Fruit fly (Drosophila melanogaster): ENCODE measurements around the gene Prosbeta4.

Gene Prosbeta4

DNA sequence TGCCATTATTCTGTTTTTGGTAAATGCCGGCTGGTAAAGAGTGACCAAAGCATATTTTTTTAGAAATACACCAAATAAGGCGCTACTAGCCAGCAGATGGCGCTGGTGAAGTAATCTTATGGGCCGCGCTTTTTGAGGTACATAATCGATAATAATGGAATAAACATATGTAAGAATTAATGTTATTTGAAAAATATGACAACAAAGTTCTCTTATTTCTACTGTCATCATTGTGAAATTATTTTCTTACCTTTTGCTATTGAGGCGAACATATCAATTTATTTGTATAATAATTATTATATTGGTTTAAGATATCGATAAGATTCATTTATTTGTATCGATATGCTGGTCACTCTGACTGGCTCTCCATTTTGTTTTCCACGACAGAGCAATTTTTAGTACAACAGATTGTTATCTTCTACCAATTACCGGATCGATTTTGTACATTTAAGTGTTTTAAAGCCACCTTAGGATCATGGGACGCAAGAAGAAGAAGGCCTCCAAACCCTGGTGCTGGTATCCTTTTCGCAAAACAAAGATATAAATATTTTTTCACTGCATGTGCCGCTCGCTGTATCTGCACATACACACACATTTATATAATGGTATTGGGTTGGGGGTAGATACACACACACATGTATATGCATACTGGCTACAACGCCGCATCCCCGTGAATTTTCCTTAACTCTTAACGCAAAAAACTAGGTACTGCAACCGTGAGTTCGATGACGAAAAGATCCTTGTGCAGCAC is 11.3 kb upstream of the Prosbeta4 start, which contains the start of the genes LSm7 and BuGZ (continued):
- TF ChIP-seq CG1832 (GFP tag; optimal IDR thresholded peaks at IDR 0.05) (no peak), ATbp (GFP tag; optimal IDR thresholded peaks at IDR 0.05) (no peak), CG10543 (GFP tag; optimal IDR thresholded peaks at IDR 0.05) (peak; percentile 12), CG15479 (GFP tag; optimal IDR thresholded peaks at IDR 0.05) (no peak), CG11456 (GFP tag; IDR thresholded peaks at IDR 0.05) (no peak), pfk (GFP tag; optimal IDR thresholded peaks at IDR 0.05) (no peak), Adf1 (GFP tag; IDR thresholded peaks at IDR 0.05) (no peak; the same call in 1 of the 2 replicates), Ets97D (GFP tag; optimal IDR thresholded peaks at IDR 0.05) (peak; percentile 31), Rfx (GFP tag; IDR thresholded peaks at IDR 0.05) (peak; percentile 59), twi (tag; optimal IDR thresholded peaks at IDR 0.05) (no peak), CG3995 (GFP tag; optimal IDR thresholded peaks at IDR 0.05) (peak; percentile 92), pum (GFP tag; optimal IDR thresholded peaks at IDR 0.05) (no peak), fd102C (GFP tag; optimal IDR thresholded peaks at IDR 0.05) (peak; percentile 35), CG1647 (GFP tag; optimal IDR thresholded peaks at IDR 0.05) (no peak), CrebB (tag; optimal IDR thresholded peaks at IDR 0.05) (no peak), MBD-R2 (GFP tag; IDR thresholded peaks at IDR 0.05) (peak; percentile 74), Tbp (GFP tag; optimal IDR thresholded peaks at IDR 0.05) (no peak), CG10979 (tag; optimal IDR thresholded peaks at IDR 0.05) (peak; percentile 55), CG13123 (GFP tag; optimal IDR thresholded peaks at IDR 0.05) (no peak), insv (GFP tag; optimal IDR thresholded peaks at IDR 0.05) (peak in 1 of 2 experiments; percentile 42), CG8359 (GFP tag; optimal IDR thresholded peaks at IDR 0.05; ENCODE audit: borderline replicate concordance) (no peak), CG15073 (GFP tag; optimal IDR thresholded peaks at IDR 0.05) (no peak), tin (GFP tag; optimal IDR thresholded peaks at IDR 0.05) (peak; percentile 55), bsh (GFP tag; optimal IDR thresholded peaks at IDR 0.05) (no peak), CG10431 (GFP tag; optimal IDR thresholded peaks at IDR 0.05) (peak; percentile 59), CG2199 (GFP tag; IDR thresholded peaks at IDR 0.05) (no peak), CG17912 (GFP tag; optimal IDR thresholded peaks at IDR 0.05) (peak; percentile 74), hkb (optimal IDR thresholded peaks at IDR 0.05) (no peak), hkb (GFP tag; IDR thresholded peaks at IDR 0.05) (no peak), CG6683 (GFP tag; optimal IDR thresholded peaks at IDR 0.05) (no peak), CHES-1-like (GFP tag; optimal IDR thresholded peaks at IDR 0.05) (no peak), CG7357 (GFP tag; IDR thresholded peaks at IDR 0.05) (no peak), caup (GFP tag; optimal IDR thresholded peaks at IDR 0.05; ENCODE audit: severe bottlenecking) (peak; percentile 46), E2f2 (GFP tag; IDR thresholded peaks at IDR 0.05) (peak; percentile 62), Doc2 (GFP tag; IDR thresholded peaks at IDR 0.05) (no peak), CG9437 (GFP tag; optimal IDR thresholded peaks at IDR 0.05) (peak; percentile 45), Fer1 (GFP tag; optimal IDR thresholded peaks at IDR 0.05) (peak; percentile 21), pho (GFP tag; optimal IDR thresholded peaks at IDR 0.05) (no peak), inv (GFP tag; IDR thresholded peaks at IDR 0.05; ENCODE audit: partially characterized antibody) (peak; percentile 60), az2 (GFP tag; optimal IDR thresholded peaks at IDR 0.05) (peak; percentile 37), CG4707 (GFP tag; optimal IDR thresholded peaks at IDR 0.05) (no peak), CG18011 (GFP tag; optimal IDR thresholded peaks at IDR 0.05) (no peak), grau (tag; optimal IDR thresholded peaks at IDR 0.05) (no peak), CG13424 (tag; optimal IDR thresholded peaks at IDR 0.05) (peak; percentile 57), hth (optimal IDR thresholded peaks at IDR 0.05) (no peak), CG31441 (GFP tag; IDR thresholded peaks at IDR 0.05) (no peak; the same call in 1 of the 2 replicates), Hmx (GFP tag; optimal IDR thresholded peaks at IDR 0.05) (no peak), al (GFP tag; IDR thresholded peaks at IDR 0.05) (no peak), tna (GFP tag; IDR thresholded peaks at IDR 0.05; ENCODE audit: partially characterized antibody) (no peak), HmgZ (tag; optimal IDR thresholded peaks at IDR 0.05) (no peak)

Measured in whole organism, embryonic.